Worm (Caenorhabditis elegans) whole organism, L3 larva: Measurements from ENCODE around the gene R05C11.4.

Experiments used
- R02D3.7 ChIP-seq: fragments of 150-350 bp; optimal IDR thresholded peaks from 2 replicates; lab custom pipeline; 2014; ENCODE audit warnings: missing biosample characterization, missing genetic modification characterization
- aly-2 ChIP-seq: fragments of 150-350 bp; optimal IDR thresholded peaks from 2 replicates; lab custom pipeline; 2014; ENCODE audit warnings: missing biosample characterization, missing genetic modification characterization
- lin-15B ChIP-seq: fragments of 150-350 bp; optimal IDR thresholded peaks from 2 replicates; lab custom pipeline; 2014; ENCODE audit warnings: missing biosample characterization, missing genetic modification characterization
- nfya-1 ChIP-seq: sonication (generic microtip); optimal IDR thresholded peaks from 2 replicates; lab custom pipeline; 2017; ENCODE audit warnings: missing genetic modification characterization, mild to moderate bottlenecking, missing compliant biosample characterization, antibody characterized with exemption, moderate library complexity; ENCODE audit not compliant: insufficient read depth
- nhr-43 ChIP-seq: sonication (generic microtip); optimal IDR thresholded peaks from 2 replicates; lab custom pipeline; 2016; ENCODE audit warnings: mild to moderate bottlenecking, missing genetic modification characterization, missing compliant biosample characterization; ENCODE audit not compliant: poor library complexity, severe bottlenecking
- unc-39 ChIP-seq: sonication (generic microtip); optimal IDR thresholded peaks from 4 replicates; lab custom pipeline; 2017; ENCODE audit warnings: missing biosample characterization, missing genetic modification characterization

DNA sequence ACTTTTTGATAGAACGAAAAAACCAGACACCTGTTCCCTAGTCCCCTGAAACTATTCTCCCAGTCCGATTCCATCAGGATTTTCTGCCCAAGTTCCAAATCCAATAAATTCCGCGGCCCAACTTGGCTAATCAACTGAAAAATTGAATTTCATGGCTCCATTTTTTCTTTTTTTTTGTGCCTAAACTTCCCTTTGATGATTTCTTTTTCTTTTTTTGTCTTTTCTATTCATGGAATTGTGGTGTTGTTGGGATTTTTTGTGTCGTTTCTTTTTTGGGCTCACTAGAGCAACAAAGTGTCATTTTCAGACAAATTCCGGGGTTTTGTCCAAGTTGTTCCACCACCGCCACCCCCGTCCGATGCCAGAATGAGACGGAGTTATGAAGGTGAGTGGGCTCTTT is 14.6 kb downstream of the R05C11.4 start, which contains the start of gene arrd-26:
- no peak for TF ChIP-seq lin-15B (tag; lab: Kevin White, UChicago)
- TF ChIP-seq unc-39 (tag; lab: Kevin White, UChicago) = no peak
- TF ChIP-seq nhr-43 (tag; lab: Kevin White, UChicago) = no peak
- no peak for TF ChIP-seq aly-2 (tag; lab: Kevin White, UChicago)
- TF ChIP-seq nfya-1 (tag; lab: Kevin White, UChicago) = no peak
- no peak for TF ChIP-seq R02D3.7 (tag; lab: Kevin White, UChicago)
